Worm (Caenorhabditis elegans) whole organism, mixed stage, embryonic: ENCODE results near the gene T14G12.11.

Source experiments
- mab-5 ChIP-seq: fragments of 150-350 bp; optimal IDR thresholded peaks from 2 replicates; lab custom pipeline; 2014; ENCODE audit warnings: missing biosample characterization, missing genetic modification characterization
- nhr-237 ChIP-seq: fragments of 150-350 bp; optimal IDR thresholded peaks from 2 replicates; lab custom pipeline; 2014; ENCODE audit warnings: missing biosample characterization, missing genetic modification characterization
- unc-39 ChIP-seq: fragments of 150-350 bp; optimal IDR thresholded peaks from 2 replicates; lab custom pipeline; 2014; ENCODE audit warnings: missing biosample characterization, missing genetic modification characterization

- TF ChIP-seq mab-5 (tag; lab: Kevin White, UChicago): no peak
- TF ChIP-seq unc-39 (tag; lab: Kevin White, UChicago): no peak
- no peak for TF ChIP-seq nhr-237 (tag; lab: Kevin White, UChicago)
Observed at ce11 chrX:3755753-3756152, 6.6 kb downstream of the T14G12.11 start.
